Fruit fly (Drosophila melanogaster) whole organism, wandering third instar larva: ENCODE measurements around the gene Scgalpha.

ENCODE experiments used
- Abd-B ChIP-seq: fragments of >200 bp; optimal IDR thresholded peaks from 2 replicates; lab custom pipeline; 2017; ENCODE audit warnings: missing biosample characterization, missing genetic modification characterization
- CG32264 ChIP-seq: fragments of 200-800 bp; sonication (Bioruptor generic); optimal IDR thresholded peaks from 2 replicates; lab custom pipeline; 2016; ENCODE audit warnings: missing biosample characterization, missing genetic modification characterization
- CG9705 ChIP-seq: fragments of 200-800 bp; sonication (Bioruptor generic); optimal IDR thresholded peaks from 2 replicates; lab custom pipeline; 2018; ENCODE audit warnings: missing biosample characterization, mild to moderate bottlenecking, missing genetic modification characterization
- CrebA ChIP-seq: fragments of 200-800 bp; sonication (Bioruptor generic); optimal IDR thresholded peaks from 2 replicates; lab custom pipeline; 2016; ENCODE audit warnings: missing biosample characterization, mild to moderate bottlenecking, missing genetic modification characterization, borderline replicate concordance
- Dfd ChIP-seq: fragments of >200 bp; optimal IDR thresholded peaks from 2 replicates; lab custom pipeline; 2017; ENCODE audit warnings: missing biosample characterization, missing genetic modification characterization
- Dif ChIP-seq: fragments of 200-275, 200-300 bp; sonication (Bioruptor generic); optimal IDR thresholded peaks from 2 replicates; lab custom pipeline; 2018; ENCODE audit warnings: missing biosample characterization, missing genetic modification characterization; ENCODE audit not compliant: partially characterized antibody
- GATAd ChIP-seq: sonication (Bioruptor generic); optimal IDR thresholded peaks from 2 replicates; lab custom pipeline; 2016; ENCODE audit warnings: missing biosample characterization, missing genetic modification characterization
- HLH106 ChIP-seq: fragments of 200-800 bp; optimal IDR thresholded peaks from 3 replicates; lab custom pipeline; 2019; ENCODE audit warnings: missing biosample characterization, mild to moderate bottlenecking, missing genetic modification characterization, moderate library complexity
- Hnf4 ChIP-seq: fragments of 200-800 bp; sonication (Bioruptor generic); optimal IDR thresholded peaks from 2 replicates; lab custom pipeline; 2016; ENCODE audit warnings: missing biosample characterization, mild to moderate bottlenecking, missing genetic modification characterization
- Hr78 ChIP-seq: fragments of >200 bp; optimal IDR thresholded peaks from 2 replicates; lab custom pipeline; 2017; ENCODE audit warnings: missing biosample characterization, missing genetic modification characterization
- Hr83 ChIP-seq: fragments of 200-300 bp; sonication (Bioruptor generic); optimal IDR thresholded peaks from 2 replicates; lab custom pipeline; 2016; ENCODE audit warnings: missing biosample characterization, mild to moderate bottlenecking, missing genetic modification characterization, moderate library complexity; ENCODE audit not compliant: poor library complexity, severe bottlenecking
- Jra ChIP-seq: sonication (Bioruptor generic); optimal IDR thresholded peaks from 2 replicates; lab custom pipeline; 2016; ENCODE audit warnings: missing biosample characterization, missing genetic modification characterization
- N ChIP-seq: fragments of >200 bp; optimal IDR thresholded peaks from 2 replicates; lab custom pipeline; 2018; ENCODE audit warnings: missing biosample characterization, missing external identifiers, missing genetic modification characterization
- OdsH ChIP-seq: fragments of 200-800 bp; sonication (Bioruptor generic); optimal IDR thresholded peaks from 2 replicates; lab custom pipeline; 2016; ENCODE audit warnings: missing biosample characterization, mild to moderate bottlenecking, missing genetic modification characterization
- Rel ChIP-seq, 2 experiments: fragments of 200-800 bp; sonication (Bioruptor generic) in 1 of 2; optimal IDR thresholded peaks; 2 replicates in 1 of 2; 3 replicates in 1 of 2; lab custom pipeline; 2016 to 2019; ENCODE audit warnings: mild to moderate bottlenecking in 2 of 2, missing biosample characterization in 2 of 2, missing genetic modification characterization in 2 of 2, moderate library complexity in 1 of 2
- Sp1 ChIP-seq: fragments of 200-800 bp; sonication (Bioruptor generic); optimal IDR thresholded peaks from 3 replicates; lab custom pipeline; 2019; ENCODE audit warnings: missing biosample characterization, mild to moderate bottlenecking, missing genetic modification characterization, moderate library complexity
- br ChIP-seq: fragments of 200-800 bp; sonication (Bioruptor generic); optimal IDR thresholded peaks from 2 replicates; lab custom pipeline; 2016; ENCODE audit warnings: missing biosample characterization, missing genetic modification characterization
- brk ChIP-seq: fragments of 200-800 bp; sonication (Bioruptor generic); optimal IDR thresholded peaks from 2 replicates; lab custom pipeline; 2016; ENCODE audit warnings: missing biosample characterization, mild to moderate bottlenecking, missing genetic modification characterization
- dl ChIP-seq, 2 experiments: fragments of 175-275, 200-275 bp in 1 of 2; fragments of 200-275 bp in 1 of 2; sonication (Bioruptor generic); optimal IDR thresholded peaks; lab custom pipeline; 2018; ENCODE audit warnings: mild to moderate bottlenecking in 2 of 2, missing biosample characterization in 2 of 2, missing genetic modification characterization in 2 of 2, moderate library complexity in 2 of 2; ENCODE audit not compliant: partially characterized antibody in 2 of 2, insufficient read depth in 1 of 2
- ey ChIP-seq: fragments of 200-800 bp; sonication (Bioruptor generic); optimal IDR thresholded peaks from 2 replicates; lab custom pipeline; 2016; ENCODE audit warnings: missing biosample characterization, missing genetic modification characterization
- foxo ChIP-seq, 2 experiments: fragments of 200-800 bp; sonication (Bioruptor generic); optimal IDR thresholded peaks; 2 replicates in 1 of 2; 3 replicates in 1 of 2; lab custom pipeline; 2016 to 2017; ENCODE audit warnings: missing biosample characterization in 2 of 2, missing genetic modification characterization in 2 of 2
- h ChIP-seq: fragments of 200-800 bp; sonication (Bioruptor generic); optimal IDR thresholded peaks from 3 replicates; lab custom pipeline; 2016; ENCODE audit warnings: missing biosample characterization, mild to moderate bottlenecking, missing genetic modification characterization
- jim ChIP-seq: fragments of 175-275, 200-325 bp; sonication (Bioruptor generic); optimal IDR thresholded peaks from 2 replicates; lab custom pipeline; 2016; ENCODE audit warnings: missing biosample characterization, mild to moderate bottlenecking, missing genetic modification characterization
- lola ChIP-seq: fragments of >200 bp; optimal IDR thresholded peaks from 2 replicates; lab custom pipeline; 2017; ENCODE audit warnings: missing biosample characterization, missing genetic modification characterization
- psq ChIP-seq: fragments of 200-800 bp; sonication (Bioruptor generic); optimal IDR thresholded peaks from 3 replicates; lab custom pipeline; 2017; ENCODE audit warnings: missing biosample characterization, mild to moderate bottlenecking, missing genetic modification characterization, moderate library complexity
- rgr ChIP-seq: fragments of 200-800 bp; sonication (Bioruptor generic); optimal IDR thresholded peaks from 3 replicates; lab custom pipeline; 2016; ENCODE audit warnings: missing biosample characterization, mild to moderate bottlenecking, missing genetic modification characterization
- sage ChIP-seq: fragments of 200-800 bp; sonication (Bioruptor generic); optimal IDR thresholded peaks from 2 replicates; lab custom pipeline; 2016; ENCODE audit warnings: missing biosample characterization, mild to moderate bottlenecking, missing genetic modification characterization
- sv ChIP-seq: fragments of 200-800 bp; sonication (Bioruptor generic); optimal IDR thresholded peaks from 3 replicates; lab custom pipeline; 2016; ENCODE audit warnings: missing biosample characterization, missing genetic modification characterization
- tai ChIP-seq: sonication (Bioruptor generic); optimal IDR thresholded peaks from 2 replicates; lab custom pipeline; 2016; ENCODE audit warnings: missing biosample characterization, missing genetic modification characterization
- usp ChIP-seq: fragments of >200 bp; optimal IDR thresholded peaks from 2 replicates; lab custom pipeline; 2017; ENCODE audit warnings: missing biosample characterization, missing genetic modification characterization
- woc ChIP-seq: sonication (Bioruptor generic); optimal IDR thresholded peaks from 2 replicates; lab custom pipeline; 2016; ENCODE audit warnings: missing biosample characterization, mild to moderate bottlenecking, missing genetic modification characterization

Gene Scgalpha

DNA sequence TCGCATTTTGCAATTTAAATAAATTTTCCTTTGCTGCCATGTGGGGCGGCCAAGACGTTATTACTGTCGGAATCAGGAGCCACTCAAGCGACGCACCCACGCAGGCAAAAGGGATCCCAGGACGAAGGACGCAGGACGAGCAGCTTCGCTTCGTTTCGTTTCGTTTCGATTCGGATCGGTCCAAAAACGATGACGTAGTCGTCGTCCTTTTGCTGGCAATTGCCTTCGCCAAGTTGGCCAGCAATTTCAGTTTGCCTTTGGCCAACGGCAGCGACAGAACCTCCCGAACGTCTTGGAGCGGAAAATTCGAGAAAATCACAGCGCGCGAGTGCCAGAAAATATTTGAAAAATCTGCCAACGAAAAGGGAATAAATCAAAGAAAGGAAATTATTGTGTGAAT is 34.8 kb downstream of the Scgalpha start, which contains the start of gene witty:
TSS of gene witty (plus strand) at position 249 of the 400 bp plus-strand sequence.
- TF ChIP-seq woc (GFP tag; lab: Kevin White, UChicago): no peak

DNA sequence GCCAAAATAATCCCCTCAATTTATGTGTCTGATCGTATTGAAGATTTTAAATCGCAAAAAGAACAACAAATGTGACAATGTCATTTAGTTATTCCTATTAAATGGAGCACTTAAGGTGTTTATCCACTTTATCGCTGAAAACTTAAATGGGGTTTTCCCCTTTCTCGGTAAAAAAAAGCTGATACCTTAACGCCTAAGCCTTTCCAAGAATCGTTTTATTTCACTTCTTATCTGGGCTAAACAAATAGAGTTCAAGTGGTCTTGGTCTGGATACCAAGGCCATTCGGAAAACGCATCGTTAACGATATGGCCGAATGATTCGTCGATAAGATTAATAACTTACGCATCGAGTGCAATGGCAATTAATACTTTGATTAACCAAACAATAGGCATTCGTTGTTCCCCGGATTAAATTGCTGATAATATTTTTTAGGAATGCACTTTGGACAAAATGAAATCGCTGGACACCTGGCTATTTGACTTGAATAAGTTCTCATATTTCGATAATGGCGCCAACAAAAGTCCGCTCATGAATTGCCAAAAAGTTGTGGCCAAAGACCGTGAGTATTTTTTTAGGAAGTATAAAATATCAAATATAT is 36.6 kb downstream of the Scgalpha start:
- TF ChIP-seq psq (GFP tag; lab: Kevin White, UChicago): no peak
- TF ChIP-seq CG9705 (GFP tag; lab: Kevin White, UChicago): no peak
- no peak for TF ChIP-seq Rel (GFP tag; optimal IDR thresholded peaks at IDR 0.05; lab: Kevin White, UChicago)
- TF ChIP-seq Rel (tag; optimal IDR thresholded peaks at IDR 0.05; lab: Kevin White, UChicago): peak; percentile 96
- TF ChIP-seq Abd-B (GFP tag; lab: Kevin White, UChicago): no peak
- no peak for TF ChIP-seq Jra (GFP tag; lab: Kevin White, UChicago)
- no peak for TF ChIP-seq br (GFP tag; lab: Kevin White, UChicago)
- TF ChIP-seq jim (GFP tag; lab: Kevin White, UChicago): no peak
- no peak for TF ChIP-seq ey (GFP tag; lab: Kevin White, UChicago)

- TF ChIP-seq Rel (GFP tag; optimal IDR thresholded peaks at IDR 0.05; lab: Kevin White, UChicago) (no peak), Rel (tag; optimal IDR thresholded peaks at IDR 0.05; lab: Kevin White, UChicago) (no peak), Sp1 (no peak), usp (GFP tag; lab: Kevin White, UChicago) (no peak), Jra (GFP tag; lab: Kevin White, UChicago) (no peak), Dfd (GFP tag; lab: Kevin White, UChicago) (no peak), h (no peak), rgr (GFP tag; lab: Kevin White, UChicago) (no peak), CG9705 (GFP tag; lab: Kevin White, UChicago) (no peak), foxo (GFP tag; optimal IDR thresholded peaks at IDR 0.05; lab: Kevin White, UChicago) (no peak), Abd-B (GFP tag; lab: Kevin White, UChicago) (no peak), Hr83 (GFP tag; lab: Kevin White, UChicago) (no peak), CG32264 (GFP tag; lab: Kevin White, UChicago) (no peak), jim (GFP tag; lab: Kevin White, UChicago) (no peak), dl (GFP tag; optimal IDR thresholded peaks at IDR 0.05; lab: Kevin White, UChicago; ENCODE audit: insufficient read depth in 1 of 2, partially characterized antibody in 2 of 2) (no peak), ey (GFP tag; lab: Kevin White, UChicago) (no peak), N (GFP tag; lab: Kevin White, UChicago) (no peak), sv (no peak), OdsH (GFP tag; lab: Kevin White, UChicago) (no peak), sage (GFP tag; lab: Kevin White, UChicago) (no peak)
- TF ChIP-seq, all 38 proteins: peak for 0
These were observed 39.2 kb downstream of the Scgalpha start, which contains the start of gene CG14273 for dm6 chr2L:8342395-8342794. Gene CG14273, plus strand, starts transcription at chr2L:8342695.

DNA sequence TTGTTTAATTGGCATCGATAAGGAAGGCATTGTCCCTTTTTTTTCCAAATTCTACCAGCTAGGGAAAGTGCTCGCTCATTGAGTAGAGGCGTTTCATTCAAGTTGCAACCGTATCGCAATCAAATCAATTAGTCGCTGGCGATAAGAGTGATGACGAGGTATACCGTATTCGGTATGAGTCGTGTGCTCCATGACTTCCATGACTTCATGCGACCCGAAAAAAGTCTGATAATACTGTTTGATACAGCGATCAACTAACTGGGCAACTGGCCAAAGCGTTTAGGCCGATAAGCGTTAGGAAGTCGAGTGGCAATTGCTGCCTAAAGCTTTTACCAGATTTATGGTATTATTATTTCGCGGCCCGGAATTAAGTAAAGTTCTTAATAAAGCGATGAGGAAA is 41.3 kb downstream of the Scgalpha start:
- TF ChIP-seq Rel (GFP tag; optimal IDR thresholded peaks at IDR 0.05; lab: Kevin White, UChicago) (no peak), Rel (tag; optimal IDR thresholded peaks at IDR 0.05; lab: Kevin White, UChicago) (peak; percentile 20), CrebA (no peak), h (peak; percentile 63)

dm6 chr2L:8346260-8346659 is 43.0 kb downstream of the Scgalpha start, which contains the start of gene CG7778:
Gene CG7778, plus strand, starts transcription at chr2L:8346620.
- no peak for TF ChIP-seq CrebA
- TF ChIP-seq Dif (GFP tag; lab: Kevin White, UChicago): peak; percentile 26

dm6 chr2L:8350560-8351171 is 47.4 kb downstream of the Scgalpha start:
- no peak for TF ChIP-seq CG32264 (GFP tag; lab: Kevin White, UChicago)
- no peak for TF ChIP-seq Hr78 (GFP tag; lab: Kevin White, UChicago)
- TF ChIP-seq N (GFP tag; lab: Kevin White, UChicago): no peak
- peak; percentile 11 for TF ChIP-seq CrebA
- TF ChIP-seq foxo (GFP tag; optimal IDR thresholded peaks at IDR 0.05; lab: Kevin White, UChicago): peak in 1 of 2 experiments; percentile 9
- no peak for TF ChIP-seq Jra (GFP tag; lab: Kevin White, UChicago)
- no peak for TF ChIP-seq Rel (GFP tag; optimal IDR thresholded peaks at IDR 0.05; lab: Kevin White, UChicago)
- peak; percentile 64 for TF ChIP-seq Rel (tag; optimal IDR thresholded peaks at IDR 0.05; lab: Kevin White, UChicago)
- no peak for TF ChIP-seq usp (GFP tag; lab: Kevin White, UChicago)
- TF ChIP-seq lola: no peak
- TF ChIP-seq brk (GFP tag; lab: Kevin White, UChicago): no peak
- TF ChIP-seq Hnf4 (GFP tag; lab: Kevin White, UChicago): no peak
- no peak for TF ChIP-seq Dfd (GFP tag; lab: Kevin White, UChicago)
- no peak for TF ChIP-seq dl (GFP tag; optimal IDR thresholded peaks at IDR 0.05; lab: Kevin White, UChicago; ENCODE audit: insufficient read depth in 1 of 2, partially characterized antibody in 2 of 2)
- no peak for TF ChIP-seq GATAd
- peak; percentile 37 for TF ChIP-seq OdsH (GFP tag; lab: Kevin White, UChicago)
- TF ChIP-seq jim (GFP tag; lab: Kevin White, UChicago): no peak
- no peak for TF ChIP-seq Dif (GFP tag; lab: Kevin White, UChicago)
- no peak for TF ChIP-seq Abd-B (GFP tag; lab: Kevin White, UChicago)
- peak; percentile 18 for TF ChIP-seq h
- no peak for TF ChIP-seq br (GFP tag; lab: Kevin White, UChicago)
- peak; percentile 59 for TF ChIP-seq rgr (GFP tag; lab: Kevin White, UChicago)
- TF ChIP-seq HLH106 (tag; lab: Kevin White, UChicago): no peak
- peak; percentile 15 for TF ChIP-seq tai (GFP tag; lab: Kevin White, UChicago)
- TF ChIP-seq CG9705 (GFP tag; lab: Kevin White, UChicago): no peak
- TF ChIP-seq Hr83 (GFP tag; lab: Kevin White, UChicago): peak; percentile 62
